Fruit fly (Drosophila melanogaster) Kc167 (cell line): ENCODE results near the gene Dbct.

Experiments
- Myc ChIP-seq: fragments of >200 bp; optimal IDR thresholded peaks from 2 replicates; lab custom pipeline; 2017; ENCODE audit warnings: missing external identifiers
- Sin3A ChIP-seq: fragments of >200 bp; optimal IDR thresholded peaks from 2 replicates; lab custom pipeline; 2018; ENCODE audit warnings: missing external identifiers
- h ChIP-seq: fragments of >200 bp; optimal IDR thresholded peaks from 3 replicates; lab custom pipeline; 2018; ENCODE audit warnings: missing external identifiers
- insv ChIP-seq: fragments of >200 bp; optimal IDR thresholded peaks from 3 replicates; lab custom pipeline; 2018; ENCODE audit warnings: missing external identifiers
- psq ChIP-seq: fragments of >200 bp; optimal IDR thresholded peaks from 2 replicates; lab custom pipeline; 2017; ENCODE audit warnings: missing external identifiers
- ttk ChIP-seq: sonication (Bioruptor generic); optimal IDR thresholded peaks from 2 replicates; lab custom pipeline; 2017; ENCODE audit warnings: missing external identifiers

- no peak for TF ChIP-seq insv (lab: Kevin White, UChicago)
- TF ChIP-seq Myc, result no peak
- TF ChIP-seq h (lab: Kevin White, UChicago), result no peak
- TF ChIP-seq Sin3A, result no peak
- no peak for TF ChIP-seq ttk (lab: Kevin White, UChicago)
- no peak for TF ChIP-seq psq (lab: Kevin White, UChicago)
These were observed 51.3 kb downstream of the Dbct start for dm6 chrX:15137241-15137640.
